Worm (Caenorhabditis elegans) whole organism, dauer: ENCODE measurements around the gene Y116A8C.467.
"Not testable (repeated sequence)": the region's sequence is repeated elsewhere in the genome, so short reads cannot be mapped to it uniquely, and the experiment has no call there.

Source experiments
- unc-62 ChIP-seq: sonication (generic microtip); optimal IDR thresholded peaks from 2 replicates; lab custom pipeline; 2017; ENCODE audit warnings: missing biosample characterization, missing genetic modification reagents, missing genetic modification characterization

Gene Y116A8C.467

ce11 chrIV:17084839-17085238 lies 21.2 kb upstream of the Y116A8C.467 start:
- TF ChIP-seq unc-62 (GFP tag; lab: Kevin White, UChicago): no peak

- TF ChIP-seq unc-62 (GFP tag; lab: Kevin White, UChicago): no peak
These were observed 20.7 kb upstream of the Y116A8C.467 start for ce11 chrIV:17084317-17084716.

DNA sequence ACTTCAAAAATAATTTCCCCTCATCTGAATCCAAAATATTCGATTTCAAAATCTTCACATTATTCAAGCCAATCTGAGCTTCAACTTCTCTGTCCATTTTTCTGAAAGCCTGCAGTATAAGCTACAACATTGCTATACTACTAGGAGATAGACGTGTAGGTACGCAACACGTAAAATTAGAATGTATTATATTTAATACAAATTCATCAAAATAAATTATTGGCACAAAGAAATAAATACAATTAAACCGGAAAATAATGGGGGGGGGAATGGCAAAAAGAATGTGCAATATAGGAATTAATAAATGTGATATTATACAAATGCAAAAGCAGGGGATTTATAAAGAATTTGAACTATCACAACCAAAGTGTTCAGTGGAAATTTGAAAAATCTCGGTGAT lies 15.0 kb upstream of the Y116A8C.467 start, which contains the start of gene Y116A8C.25:
Gene Y116A8C.25, minus strand, starts transcription at position 101 of the 400 bp plus-strand sequence.
- TF ChIP-seq unc-62 (GFP tag; lab: Kevin White, UChicago): no peak

- not testable (repeated sequence) for TF ChIP-seq unc-62 (GFP tag; lab: Kevin White, UChicago)
These were observed 7.2 kb upstream of the Y116A8C.467 start, which contains the start of gene Y116A8C.24 for ce11 chrIV:17070791-17071190. Gene Y116A8C.24, minus strand, starts transcription at chrIV:17070891.

- TF ChIP-seq unc-62 (GFP tag; lab: Kevin White, UChicago): not testable (repeated sequence)
These were observed 1.3 kb upstream of the Y116A8C.467 start, which contains the start of gene Y116A8C.465 for ce11 chrIV:17064937-17065336. Gene Y116A8C.465, plus strand, starts transcription at chrIV:17065237.

- no peak for TF ChIP-seq unc-62 (GFP tag; lab: Kevin White, UChicago)
These were observed 5.6 kb downstream of the Y116A8C.467 start, which contains the start of gene Y116A8C.44 for ce11 chrIV:17058036-17058435. Gene Y116A8C.44, minus strand, starts transcription at chrIV:17058136.

DNA sequence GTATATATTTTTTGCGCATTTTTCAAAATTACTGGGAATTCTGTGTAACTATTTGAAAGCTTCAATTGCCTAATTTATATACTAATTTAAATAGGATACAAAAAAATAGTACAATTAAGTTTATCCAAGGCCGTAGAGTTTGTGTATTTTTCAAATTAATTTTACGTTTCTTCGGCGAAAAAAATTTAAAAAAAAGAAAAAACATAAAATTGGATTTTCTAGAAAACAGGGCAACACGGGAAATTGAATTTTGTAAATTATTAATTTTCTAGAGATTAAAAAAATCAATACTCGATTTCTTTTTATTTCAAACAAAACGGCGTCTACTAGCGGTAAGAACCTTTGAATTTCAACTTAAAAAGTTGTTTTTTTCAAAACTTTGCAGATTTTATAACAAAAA lies 10.3 kb downstream of the Y116A8C.467 start, which contains the start of gene Y116A8C.23:
Gene Y116A8C.23, plus strand, starts transcription at position 301 of the 400 bp plus-strand sequence.
- TF ChIP-seq unc-62 (GFP tag; lab: Kevin White, UChicago): no peak

ce11 chrIV:17048257-17048656 lies 15.3 kb downstream of the Y116A8C.467 start, which contains the start of gene athp-3:
Gene athp-3, minus strand, starts transcription at chrIV:17048357.
- TF ChIP-seq unc-62 (GFP tag; lab: Kevin White, UChicago): no peak

DNA sequence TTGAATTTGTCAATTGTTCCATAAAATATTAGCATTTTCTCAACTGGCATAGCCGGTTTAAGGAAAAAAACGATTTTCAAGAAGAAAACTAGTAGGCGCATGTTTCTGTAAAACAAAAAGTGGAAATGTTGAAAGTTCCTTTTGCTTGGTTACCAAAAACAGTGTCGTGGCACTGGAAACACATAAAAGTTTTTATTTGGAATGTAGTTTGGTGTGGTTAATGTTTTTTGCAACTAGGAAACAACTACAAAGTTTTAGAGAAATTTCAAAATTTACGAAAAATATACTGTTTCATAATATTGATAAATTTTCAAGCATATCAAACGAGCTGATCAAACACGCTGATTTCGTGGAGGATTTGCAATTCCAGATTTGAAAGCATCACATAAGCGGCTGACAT lies 17.9 kb downstream of the Y116A8C.467 start, which contains the start of gene clec-195:
Gene clec-195, minus strand, starts transcription at position 101 of the 400 bp plus-strand sequence.
- TF ChIP-seq unc-62 (GFP tag; lab: Kevin White, UChicago): no peak

ce11 chrIV:17040618-17041017 lies 23.0 kb downstream of the Y116A8C.467 start, which contains the start of gene Y116A8C.20:
Gene Y116A8C.20, plus strand, starts transcription at chrIV:17040918.
- TF ChIP-seq unc-62 (GFP tag; lab: Kevin White, UChicago): no peak

DNA sequence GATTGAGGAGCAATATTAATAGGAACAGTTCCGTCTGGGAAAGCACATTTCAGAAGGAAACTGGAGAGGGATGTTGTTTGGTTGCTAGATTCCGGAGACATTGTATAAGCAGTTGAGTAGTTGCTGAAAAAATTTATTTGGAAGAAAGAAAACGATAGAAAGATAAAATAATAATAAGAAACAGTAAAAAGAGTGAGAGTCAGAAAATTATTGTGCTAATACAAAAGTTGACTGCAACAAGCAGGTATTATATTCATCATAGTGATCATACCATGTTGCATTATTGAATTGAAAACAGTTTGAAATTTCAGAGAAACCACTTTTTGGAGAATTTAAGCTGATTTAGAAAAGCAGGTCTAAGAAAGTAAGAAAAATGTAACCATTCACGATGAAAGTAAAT lies 24.1 kb downstream of the Y116A8C.467 start, which contains the start of gene Y116A8C.19:
Gene Y116A8C.19, minus strand, starts transcription at position 101 of the 400 bp plus-strand sequence.
- TF ChIP-seq unc-62 (GFP tag; lab: Kevin White, UChicago): no peak

DNA sequence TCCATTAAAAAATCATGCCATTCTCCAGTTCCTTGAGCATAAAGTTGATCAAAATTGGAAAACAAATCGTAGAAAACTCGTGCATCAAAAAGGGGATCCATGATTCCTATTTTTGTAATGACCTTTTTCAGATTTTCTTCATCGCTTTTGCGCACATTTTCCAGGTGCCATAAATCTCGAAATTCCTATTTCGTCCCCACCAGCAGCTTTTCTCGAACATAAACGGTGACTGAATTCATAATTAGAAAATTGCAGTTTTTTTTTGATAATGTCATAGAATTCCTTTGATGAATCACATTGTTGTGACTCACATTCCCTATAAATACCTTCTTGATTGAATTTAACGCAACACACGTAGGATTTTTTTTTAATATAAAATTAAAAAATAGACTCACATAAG lies 33.1 kb downstream of the Y116A8C.467 start, which contains the start of gene nhr-229:
Gene nhr-229, minus strand, starts transcription at position 101 of the 400 bp plus-strand sequence.
- TF ChIP-seq unc-62 (GFP tag; lab: Kevin White, UChicago): no peak

DNA sequence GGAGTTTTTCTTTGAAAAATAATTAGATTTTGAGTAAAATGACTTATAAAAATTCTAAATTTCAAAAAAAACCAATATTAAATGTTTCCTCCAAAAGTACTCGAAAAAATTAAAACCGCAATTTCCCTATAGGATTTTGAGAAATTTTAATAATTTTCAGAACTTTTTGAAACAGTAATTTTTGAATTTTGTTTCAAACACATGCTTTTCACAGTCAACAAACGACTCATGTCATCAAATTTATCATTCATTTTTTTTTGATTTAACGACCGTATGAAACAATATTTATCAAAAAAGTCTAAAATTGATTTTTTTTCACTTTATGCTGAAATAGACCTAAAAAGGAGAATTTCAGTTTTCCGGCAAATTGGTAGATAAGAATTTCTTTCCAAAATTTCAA lies 37.0 kb downstream of the Y116A8C.467 start:
- no peak for TF ChIP-seq unc-62 (GFP tag; lab: Kevin White, UChicago)

DNA sequence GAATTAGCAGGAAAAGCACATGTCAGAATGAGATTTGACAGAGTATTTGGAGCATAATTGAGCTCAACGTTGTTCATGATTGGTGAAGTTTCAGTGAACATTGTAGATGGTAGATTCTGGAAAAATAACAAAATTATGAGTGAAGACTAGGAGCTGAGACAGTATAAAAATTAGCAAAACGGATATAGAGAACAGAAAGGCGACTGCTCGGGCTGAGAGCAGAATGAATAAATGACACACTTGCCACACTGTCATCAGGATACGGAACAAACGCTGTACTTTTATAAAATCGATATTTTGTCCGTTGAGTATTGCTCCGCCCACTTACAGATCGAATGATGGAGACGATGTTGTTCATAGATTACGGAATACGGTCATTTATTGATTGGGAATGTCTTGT lies 38.6 kb downstream of the Y116A8C.467 start, which contains the start of gene dct-13:
Gene dct-13, minus strand, starts transcription at position 101 of the 400 bp plus-strand sequence.
- no peak for TF ChIP-seq unc-62 (GFP tag; lab: Kevin White, UChicago)

DNA sequence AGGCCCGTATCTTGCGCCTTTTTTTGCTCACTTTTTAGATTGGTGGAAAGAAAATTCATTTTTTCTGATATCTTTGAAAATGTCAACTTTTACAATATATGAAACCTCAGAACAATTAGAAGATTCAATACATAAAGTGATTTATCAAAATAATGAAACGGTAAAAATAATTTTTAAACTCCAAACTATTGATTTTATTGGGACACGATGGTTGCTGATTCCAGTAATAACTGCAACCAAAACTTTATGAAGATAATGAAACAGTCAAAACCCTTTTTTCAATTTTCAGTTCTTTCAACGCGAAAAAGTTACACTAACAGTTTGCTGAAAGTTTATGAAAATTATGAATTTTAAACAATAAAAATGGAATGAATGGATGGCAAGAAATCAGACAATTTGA lies 42.6 kb downstream of the Y116A8C.467 start:
- TF ChIP-seq unc-62 (GFP tag; lab: Kevin White, UChicago): no peak

DNA sequence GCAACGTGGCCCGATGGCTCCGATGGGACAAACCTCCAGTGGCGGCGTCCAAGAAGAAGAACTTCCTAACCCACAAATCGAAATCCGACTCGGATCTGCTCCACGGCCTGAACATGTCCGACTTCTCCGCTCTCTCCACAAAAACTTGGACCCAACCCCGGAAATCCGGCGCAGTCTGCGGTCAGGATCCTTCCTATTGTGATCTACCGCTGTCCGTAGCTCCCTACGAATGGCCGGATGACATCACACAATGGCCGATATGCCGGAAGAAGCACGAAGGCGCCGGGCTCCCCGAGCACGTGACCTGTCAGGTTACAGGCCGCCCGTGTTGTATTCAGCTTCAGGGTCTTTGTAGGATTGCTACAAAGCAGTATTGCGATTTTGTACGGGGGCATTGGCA lies 53.3 kb downstream of the Y116A8C.467 start:
- TF ChIP-seq unc-62 (GFP tag; lab: Kevin White, UChicago): no peak
